Worm (Caenorhabditis elegans): ENCODE results near the gene fbxa-72.

Gene fbxa-72

DNA sequence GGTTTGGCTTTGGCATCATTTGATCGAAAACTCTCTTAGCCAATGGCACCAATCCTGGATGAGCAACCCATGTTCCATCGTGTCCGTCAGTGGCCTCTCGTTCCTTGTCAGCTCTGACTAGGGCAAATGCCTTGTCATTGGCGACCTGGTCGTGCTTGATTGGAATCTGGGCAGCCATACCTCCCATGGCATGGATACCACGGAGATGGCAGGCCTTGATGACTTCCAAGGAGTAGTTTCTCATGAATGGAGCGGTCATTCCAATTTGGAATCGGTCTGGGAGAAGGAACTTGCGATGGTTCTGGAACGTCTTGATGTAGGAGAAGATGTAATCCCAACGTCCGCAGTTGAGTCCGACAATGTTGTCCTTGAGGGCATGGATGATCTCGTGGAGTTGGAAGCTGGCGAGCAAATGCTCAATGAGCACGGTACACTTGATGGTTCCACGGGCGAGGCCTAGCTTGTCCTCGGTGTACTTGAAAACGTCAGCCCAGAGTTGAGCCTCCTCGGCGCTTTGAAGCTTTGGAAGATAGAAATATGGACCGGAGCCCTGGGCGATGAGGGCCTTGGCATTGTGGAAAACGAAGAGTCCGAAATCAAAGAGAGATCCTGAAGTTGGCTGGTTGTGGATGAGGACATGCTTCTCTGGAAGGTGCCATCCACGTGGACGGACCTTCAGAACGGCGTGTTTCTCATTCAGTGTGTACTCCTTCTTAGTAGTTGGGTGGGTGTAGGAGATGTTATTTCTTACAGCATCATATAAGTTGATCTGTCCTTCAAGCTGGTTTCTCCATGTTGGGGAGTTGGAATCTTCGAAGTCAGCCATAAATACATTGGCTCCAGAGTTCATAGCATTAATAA, 48.6 kb upstream of the fbxa-72 start (continued):
- TF ChIP-seq mep-1 (tag; optimal IDR thresholded peaks at IDR 0.05) (no peak), nhr-6 (tag; optimal IDR thresholded peaks at IDR 0.05) (peak; percentile 49), fkh-10 (GFP tag; optimal IDR thresholded peaks at IDR 0.05) (no peak), aha-1 (tag) (peak; percentile 81), egl-27 (tag; optimal IDR thresholded peaks at IDR 0.05) (no peak), daf-8 (GFP tag; IDR thresholded peaks at IDR 0.05) (no peak), dpl-1 (GFP tag; optimal IDR thresholded peaks at IDR 0.05) (no peak), pha-4 (GFP tag; IDR thresholded peaks at IDR 0.05) (no peak; the same call in 1 of the 2 replicates), pha-4 (tag; optimal IDR thresholded peaks at IDR 0.05) (no peak), ceh-62 (tag; optimal IDR thresholded peaks at IDR 0.05) (no peak), F10B5.3 (tag; optimal IDR thresholded peaks at IDR 0.05) (no peak), lin-15B (tag; optimal IDR thresholded peaks at IDR 0.05) (no peak), Y5F2A.4 (GFP tag; optimal IDR thresholded peaks at IDR 0.05) (no peak), dve-1 (tag; optimal IDR thresholded peaks at IDR 0.05; ENCODE audit: insufficient read depth) (peak; percentile 12), zip-11 (GFP tag; IDR thresholded peaks at IDR 0.05) (no peak), ceh-82 (tag; optimal IDR thresholded peaks at IDR 0.05) (no peak), arid-1 (GFP tag; conservative IDR thresholded peaks at IDR 0.05) (0 out of 2 replicates have a peak, but pooled peaks have one; percentile 12), unc-130 (GFP tag; optimal IDR thresholded peaks at IDR 0.05) (no peak), F49E8.2 (tag; optimal IDR thresholded peaks at IDR 0.05; ENCODE audit: borderline replicate concordance) (no peak), hmg-1.1 (GFP tag; IDR thresholded peaks at IDR 0.05) (no peak), madf-9 (GFP tag; conservative IDR thresholded peaks at IDR 0.05) (no peak), duxl-1 (tag; optimal IDR thresholded peaks at IDR 0.05; ENCODE audit: poor library complexity) (peak; percentile 54), hlh-30 (tag; optimal IDR thresholded peaks at IDR 0.05; ENCODE audit: insufficient read depth) (peak; percentile 3), zfp-3 (GFP tag; conservative IDR thresholded peaks at IDR 0.05) (no peak; the same call in 1 of the 2 replicates), zip-2 (tag; optimal IDR thresholded peaks at IDR 0.05) (no peak), rbr-2 (tag; optimal IDR thresholded peaks at IDR 0.05) (no peak), nhr-48 (tag; optimal IDR thresholded peaks at IDR 0.05) (no peak), spr-3 (GFP tag; optimal IDR thresholded peaks at IDR 0.05) (no peak), T26A8.4 (GFP tag; IDR thresholded peaks at IDR 0.05) (peak; percentile 5), mdt-29 (GFP tag; IDR thresholded peaks at IDR 0.05) (no peak), F44E2.7 (GFP tag; IDR thresholded peaks at IDR 0.05) (0 out of 2 replicates have a peak, but pooled peaks have one; percentile 2), set-16 (GFP tag; IDR thresholded peaks at IDR 0.05) (no peak), nhr-111 (GFP tag; optimal IDR thresholded peaks at IDR 0.05) (no peak), gei-8 (GFP tag; optimal IDR thresholded peaks at IDR 0.05) (no peak), lsy-2 (tag; optimal IDR thresholded peaks at IDR 0.05) (peak in 1 of 2 experiments; percentile 20), mdl-1 (tag; optimal IDR thresholded peaks at IDR 0.05) (peak in 1 of 2 experiments; percentile 4), sdz-12 (GFP tag; optimal IDR thresholded peaks at IDR 0.05) (no peak), cey-2 (tag; optimal IDR thresholded peaks at IDR 0.05; ENCODE audit: borderline replicate concordance, insufficient read depth) (no peak), dmd-8 (GFP tag; IDR thresholded peaks at IDR 0.05) (peak; percentile 65; the same call in 1 of the 2 replicates), ama-1 (optimal IDR thresholded peaks at IDR 0.05) (peak; percentile 96), Y105C5A.15 (GFP tag; IDR thresholded peaks at IDR 0.05) (no peak), daf-19 (GFP tag; conservative IDR thresholded peaks at IDR 0.05) (no peak), attf-4 (tag; optimal IDR thresholded peaks at IDR 0.05) (no peak), lin-39 (tag; optimal IDR thresholded peaks at IDR 0.05) (no peak), nhr-102 (tag; optimal IDR thresholded peaks at IDR 0.05) (no peak), jun-1 (tag; optimal IDR thresholded peaks at IDR 0.05) (no peak), ZK337.2 (GFP tag; IDR thresholded peaks at IDR 0.05) (no peak), nhr-10 (tag; optimal IDR thresholded peaks at IDR 0.05) (no peak), daf-16 (GFP tag; optimal IDR thresholded peaks at IDR 0.05) (peak in 1 of 2 experiments; percentile 8), daf-16 (tag; optimal IDR thresholded peaks at IDR 0.05) (peak; percentile 4)
